Fruit fly (Drosophila melanogaster): Measurements from ENCODE around the gene Grx3.
A peak's percentile ranks its signal among the peaks of the same experiment; 100 is the strongest.

Grx3 gene

DNA sequence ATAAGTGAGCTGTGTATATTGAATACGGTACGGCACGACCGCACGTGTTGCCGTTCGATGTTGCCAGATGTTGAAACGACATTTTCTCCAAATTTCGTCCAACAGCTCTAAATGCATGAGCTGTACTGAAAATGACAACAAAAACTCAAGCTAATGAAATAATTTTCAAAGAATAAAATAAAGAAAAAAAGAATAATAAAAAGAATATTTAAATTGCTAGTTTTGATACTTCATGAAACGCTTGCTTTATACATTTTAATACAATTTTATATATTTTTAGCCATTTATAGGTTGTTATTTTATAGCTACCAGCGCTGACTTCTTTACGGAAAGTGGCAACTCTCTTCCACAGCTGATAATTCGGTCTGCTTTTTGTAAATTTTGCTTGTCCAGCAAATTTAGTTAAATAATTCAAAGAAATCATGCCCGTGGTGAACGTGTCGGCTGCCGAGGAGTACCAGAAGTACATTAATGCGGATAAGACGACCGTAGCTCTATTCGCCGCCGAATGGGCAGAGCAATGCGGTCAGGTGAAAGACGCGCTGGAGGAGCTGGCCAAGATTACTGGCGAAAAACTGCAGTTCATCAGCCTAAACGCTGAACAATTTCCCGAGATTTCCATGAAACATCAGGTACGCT is at the start of gene Grx3, which contains the start of gene Nnp-1:
TSS of gene Grx3 (plus strand) at position 339 of the 639 bp plus-strand sequence.
TSS of gene Nnp-1 (minus strand) at position 81 of the 639 bp plus-strand sequence.
- TF ChIP-seq CG34422 (GFP tag; IDR thresholded peaks at IDR 0.05) (peak; percentile 65), Dll (GFP tag; IDR thresholded peaks at IDR 0.05; ENCODE audit: partially characterized antibody) (no peak), nmo (GFP tag; optimal IDR thresholded peaks at IDR 0.05) (peak; percentile 82), Adf1 (GFP tag; IDR thresholded peaks at IDR 0.05) (peak; percentile 44), nau (GFP tag; optimal IDR thresholded peaks at IDR 0.05) (no peak), CG2116 (GFP tag; optimal IDR thresholded peaks at IDR 0.05) (peak; percentile 54), CG15514 (GFP tag; optimal IDR thresholded peaks at IDR 0.05) (peak; percentile 65), ftz-f1 (GFP tag; optimal IDR thresholded peaks at IDR 0.05) (no peak), esg (GFP tag; conservative IDR thresholded peaks at IDR 0.05) (0 out of 2 replicates have a peak, but pooled peaks have one; percentile 29), CG15696 (tag; optimal IDR thresholded peaks at IDR 0.05) (peak; percentile 65), CG3407 (GFP tag; optimal IDR thresholded peaks at IDR 0.05) (no peak), BEAF-32 (GFP tag; optimal IDR thresholded peaks at IDR 0.05) (peak; percentile 41), CG31365 (tag; optimal IDR thresholded peaks at IDR 0.05) (no peak), CG6689 (GFP tag; IDR thresholded peaks at IDR 0.05) (peak; percentile 49), crp (GFP tag; optimal IDR thresholded peaks at IDR 0.05) (peak; percentile 64 to 91), CG12071 (GFP tag; optimal IDR thresholded peaks at IDR 0.05) (no peak), CG5180 (GFP tag; optimal IDR thresholded peaks at IDR 0.05) (peak; percentile 71), dpn (GFP tag; optimal IDR thresholded peaks at IDR 0.05) (peak in 1 of 2 experiments; percentile 60), fd3F (GFP tag; optimal IDR thresholded peaks at IDR 0.05) (peak; percentile 51), Hsf (GFP tag; optimal IDR thresholded peaks at IDR 0.05) (peak; percentile 7), Nf-YB (GFP tag; optimal IDR thresholded peaks at IDR 0.05) (no peak), NfI (GFP tag; optimal IDR thresholded peaks at IDR 0.05) (peak; percentile 59), twi (tag; optimal IDR thresholded peaks at IDR 0.05) (peak; percentile 59), CG5953 (GFP tag; IDR thresholded peaks at IDR 0.05) (no peak), Fer2 (tag; optimal IDR thresholded peaks at IDR 0.05) (peak; percentile 54), CG14710 (tag; optimal IDR thresholded peaks at IDR 0.05) (peak; percentile 82), CG10979 (tag; optimal IDR thresholded peaks at IDR 0.05) (peak; percentile 43), dm (GFP tag; optimal IDR thresholded peaks at IDR 0.05) (peak; percentile 88), Bgb (GFP tag; IDR thresholded peaks at IDR 0.05; ENCODE audit: partially characterized antibody) (0 out of 2 replicates have a peak, but pooled peaks have one; percentile 7), Max (GFP tag; optimal IDR thresholded peaks at IDR 0.05) (peak; percentile 98), sug (tag; optimal IDR thresholded peaks at IDR 0.05) (peak; percentile 82), pzg (GFP tag; optimal IDR thresholded peaks at IDR 0.05) (peak; percentile 49), tin (GFP tag; optimal IDR thresholded peaks at IDR 0.05) (peak; percentile 54), CG10543 (GFP tag; optimal IDR thresholded peaks at IDR 0.05) (peak; percentile 82), CG18764 (GFP tag; optimal IDR thresholded peaks at IDR 0.05) (peak; percentile 43), CG3281 (GFP tag; optimal IDR thresholded peaks at IDR 0.05) (no peak), E2f1 (GFP tag; IDR thresholded peaks at IDR 0.05) (0 out of 2 replicates have a peak, but pooled peaks have one; percentile 24), tna (GFP tag; IDR thresholded peaks at IDR 0.05; ENCODE audit: partially characterized antibody) (0 out of 2 replicates have a peak, but pooled peaks have one; percentile 12), prd (optimal IDR thresholded peaks at IDR 0.05) (no peak), prd (GFP tag; IDR thresholded peaks at IDR 0.05) (peak; percentile 58; the same call in 1 of the 3 replicates), CG8281 (tag; optimal IDR thresholded peaks at IDR 0.05) (peak; percentile 31), Ptx1 (GFP tag; IDR thresholded peaks at IDR 0.05) (peak; percentile 59), Bdp1 (GFP tag; optimal IDR thresholded peaks at IDR 0.05) (peak; percentile 52), lilli (GFP tag; optimal IDR thresholded peaks at IDR 0.05) (peak; percentile 48), stwl (tag; optimal IDR thresholded peaks at IDR 0.05) (peak; percentile 49), gfzf (GFP tag; optimal IDR thresholded peaks at IDR 0.05) (peak; percentile 52), CG18619 (GFP tag; optimal IDR thresholded peaks at IDR 0.05) (peak; percentile 36), CG43689 (GFP tag; IDR thresholded peaks at IDR 0.05) (no peak)
